Fruit fly (Drosophila melanogaster): ENCODE results near the gene CG16986.
A peak's percentile ranks its signal among the peaks of the same experiment; 100 is the strongest.

Gene CG16986

dm6 chr3L:2599214-2599730 lies 859 bp upstream of the CG16986 start, which contains the start of the genes CG16985 and CG12182 (continued):
- no peak for TF ChIP-seq hth (optimal IDR thresholded peaks at IDR 0.05)
- no peak for TF ChIP-seq CG10274 (GFP tag; optimal IDR thresholded peaks at IDR 0.05)
- TF ChIP-seq CG9215 (GFP tag; IDR thresholded peaks at IDR 0.05) = no peak
- TF ChIP-seq ham (GFP tag; IDR thresholded peaks at IDR 0.05) = no peak
- TF ChIP-seq Neu2 (GFP tag; optimal IDR thresholded peaks at IDR 0.05; ENCODE audit: borderline replicate concordance) = no peak
- TF ChIP-seq E2f1 (GFP tag; IDR thresholded peaks at IDR 0.05) = no peak
- TF ChIP-seq CG4282 (GFP tag; optimal IDR thresholded peaks at IDR 0.05) = no peak
- no peak for TF ChIP-seq CrebB (tag; optimal IDR thresholded peaks at IDR 0.05)
- no peak for TF ChIP-seq CG17328 (GFP tag; IDR thresholded peaks at IDR 0.05)
- TF ChIP-seq CG6683 (GFP tag; optimal IDR thresholded peaks at IDR 0.05) = no peak
- TF ChIP-seq rib (GFP tag; IDR thresholded peaks at IDR 0.05) = no peak
- no peak for TF ChIP-seq klu (GFP tag; IDR thresholded peaks at IDR 0.05)
- TF ChIP-seq insv (GFP tag; optimal IDR thresholded peaks at IDR 0.05) = no peak
- TF ChIP-seq Lhr (GFP tag; optimal IDR thresholded peaks at IDR 0.05) = no peak
- TF ChIP-seq pfk (GFP tag; optimal IDR thresholded peaks at IDR 0.05) = no peak
- peak; percentile 46; the same call in 1 of the 2 replicates for TF ChIP-seq CG13287 (GFP tag; IDR thresholded peaks at IDR 0.05; ENCODE audit: partially characterized antibody)
- TF ChIP-seq CG14441 (GFP tag; IDR thresholded peaks at IDR 0.05) = no peak
- peak; percentile 21 for TF ChIP-seq Sin3A (optimal IDR thresholded peaks at IDR 0.05)
- TF ChIP-seq lilli (GFP tag; optimal IDR thresholded peaks at IDR 0.05) = no peak
- TF ChIP-seq CG1529 (GFP tag; optimal IDR thresholded peaks at IDR 0.05) = no peak
- no peak for TF ChIP-seq sens-2 (GFP tag; IDR thresholded peaks at IDR 0.05)
- no peak for TF ChIP-seq CG1603 (tag; optimal IDR thresholded peaks at IDR 0.05)
- no peak for TF ChIP-seq sqz (GFP tag; optimal IDR thresholded peaks at IDR 0.05)
- no peak for TF ChIP-seq CG6813 (GFP tag; optimal IDR thresholded peaks at IDR 0.05)
- TF ChIP-seq Dref (GFP tag; IDR thresholded peaks at IDR 0.05) = peak; percentile 74
- no peak for TF ChIP-seq H2.0 (GFP tag; IDR thresholded peaks at IDR 0.05)
- no peak for TF ChIP-seq CG18476 (GFP tag; optimal IDR thresholded peaks at IDR 0.05)
- TF ChIP-seq Hmr (GFP tag; optimal IDR thresholded peaks at IDR 0.05) = no peak
- peak; percentile 29; the same call in 2 of the 3 replicates for TF ChIP-seq CG34224 (GFP tag; IDR thresholded peaks at IDR 0.05; ENCODE audit: partially characterized antibody)
- TF ChIP-seq CG11504 (tag; optimal IDR thresholded peaks at IDR 0.05) = no peak
- TF ChIP-seq Fer3 (tag; optimal IDR thresholded peaks at IDR 0.05) = no peak
- no peak for TF ChIP-seq en (GFP tag; optimal IDR thresholded peaks at IDR 0.05)
- no peak for TF ChIP-seq ssp (GFP tag; IDR thresholded peaks at IDR 0.05)
- TF ChIP-seq CG11456 (GFP tag; IDR thresholded peaks at IDR 0.05) = no peak
- TF ChIP-seq Eip74EF (GFP tag; optimal IDR thresholded peaks at IDR 0.05) = no peak
- peak; percentile 27 for TF ChIP-seq CG2120 (GFP tag; optimal IDR thresholded peaks at IDR 0.05)
- TF ChIP-seq chn (GFP tag; optimal IDR thresholded peaks at IDR 0.05) = no peak
- no peak for TF ChIP-seq eve (GFP tag; optimal IDR thresholded peaks at IDR 0.05)
- no peak for TF ChIP-seq cato (GFP tag; optimal IDR thresholded peaks at IDR 0.05; ENCODE audit: borderline replicate concordance)
- no peak for TF ChIP-seq CG2875 (GFP tag; optimal IDR thresholded peaks at IDR 0.05)
- TF ChIP-seq schlank (tag; optimal IDR thresholded peaks at IDR 0.05) = no peak
- TF ChIP-seq sc (optimal IDR thresholded peaks at IDR 0.05) = no peak
- no peak for TF ChIP-seq sc (GFP tag; optimal IDR thresholded peaks at IDR 0.05)
- TF ChIP-seq crp (GFP tag; optimal IDR thresholded peaks at IDR 0.05) = peak; percentile 1 to 86
- TF ChIP-seq CG7556 (GFP tag; optimal IDR thresholded peaks at IDR 0.05) = no peak
- peak; percentile 48 for TF ChIP-seq amos (GFP tag; IDR thresholded peaks at IDR 0.05; ENCODE audit: partially characterized antibody)
- no peak for TF ChIP-seq Atf3 (GFP tag; optimal IDR thresholded peaks at IDR 0.05)
- TF ChIP-seq CG7372 (GFP tag; IDR thresholded peaks at IDR 0.05) = no peak
- TF ChIP-seq h (optimal IDR thresholded peaks at IDR 0.05) = no peak
- TF ChIP-seq nom (GFP tag; optimal IDR thresholded peaks at IDR 0.05) = no peak
- TF ChIP-seq pzg (GFP tag; optimal IDR thresholded peaks at IDR 0.05) = peak; percentile 41
- TF ChIP-seq row (GFP tag; IDR thresholded peaks at IDR 0.05) = peak; percentile 47; the same call in 2 of the 3 replicates

Measured in whole organism, embryonic.